Worm (Caenorhabditis elegans) whole organism, midembryonic: ENCODE results near the gene str-82.

Source experiments
- flt-1 ChIP-seq: fragments of 200-800 bp; sonication (Bioruptor generic); IDR thresholded peaks from 2 replicates; pipeline ENCODE4 v1.3.6; 2022; ENCODE audit warnings: missing genetic modification characterization, missing compliant biosample characterization
- klf-2 ChIP-seq: fragments of 200-800 bp; sonication (Bioruptor generic); conservative IDR thresholded peaks from 2 replicates; pipeline ENCODE4 v1.3.6; 2022; ENCODE audit warnings: missing genetic modification reagents, missing genetic modification characterization, missing compliant biosample characterization
- med-1 ChIP-seq: sonication (generic microtip); optimal IDR thresholded peaks from 2 replicates; lab custom pipeline; 2017; ENCODE audit warnings: missing genetic modification characterization, mild to moderate bottlenecking, missing compliant biosample characterization, antibody characterized with exemption, missing genetic modification reagents; ENCODE audit not compliant: insufficient read depth
- tab-1 ChIP-seq: fragments of 200-800 bp; sonication (Bioruptor generic); IDR thresholded peaks from 2 replicates; pipeline ENCODE4 v1.3.6; 2022; ENCODE audit warnings: missing genetic modification characterization, missing compliant biosample characterization
- ztf-23 ChIP-seq: fragments of 200-800 bp; sonication (Bioruptor generic); IDR thresholded peaks from 2 replicates; pipeline ENCODE4 v1.3.6; 2022; ENCODE audit warnings: missing genetic modification reagents, missing genetic modification characterization, missing compliant biosample characterization

ce11 chrV:4004577-4004976, 30.1 kb downstream of the str-82 start:
- TF ChIP-seq flt-1 (GFP tag; lab: Robert Waterston, UW) (no peak), med-1 (GFP tag; lab: Kevin White, UChicago) (no peak), tab-1 (GFP tag; lab: Robert Waterston, UW) (no peak), klf-2 (no peak), ztf-23 (no peak)
